Worm (Caenorhabditis elegans): ENCODE measurements around the gene Y32B12B.4.

DNA sequence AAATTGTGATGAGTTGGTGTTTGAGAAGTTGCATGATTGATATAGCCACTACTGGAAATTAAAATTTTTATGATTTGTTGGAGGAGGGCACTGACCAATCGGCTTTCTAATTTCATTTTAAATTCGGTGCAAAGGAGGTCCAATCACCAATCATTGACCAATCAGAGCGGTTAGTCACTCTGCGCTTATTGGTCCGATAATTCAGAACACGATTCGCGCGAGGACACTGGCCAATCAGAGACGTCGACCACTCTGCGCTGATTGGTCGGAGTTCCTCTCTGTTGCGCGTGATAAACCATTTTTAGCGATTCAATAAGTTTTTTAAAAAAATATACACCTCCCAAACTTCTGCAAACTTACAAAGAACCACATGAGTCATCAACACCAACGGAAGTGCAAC lies 46.7 kb downstream of the Y32B12B.4 start:
- no peak for TF ChIP-seq flt-1 (GFP tag; IDR thresholded peaks at IDR 0.05)
- TF ChIP-seq ama-1 (optimal IDR thresholded peaks at IDR 0.05), result no peak
- TF ChIP-seq ceh-36 (tag; optimal IDR thresholded peaks at IDR 0.05), result no peak
- no peak for TF ChIP-seq hmg-4 (GFP tag; optimal IDR thresholded peaks at IDR 0.05)
- no peak for TF ChIP-seq pes-1 (GFP tag; IDR thresholded peaks at IDR 0.05)
- no peak for TF ChIP-seq tbx-37 (GFP tag; conservative IDR thresholded peaks at IDR 0.05)
- no peak for TF ChIP-seq F13C5.2 (tag; optimal IDR thresholded peaks at IDR 0.05)
- no peak for TF ChIP-seq ets-7 (tag; optimal IDR thresholded peaks at IDR 0.05)
- no peak for TF ChIP-seq hnd-1 (tag; optimal IDR thresholded peaks at IDR 0.05)
- no peak for TF ChIP-seq tra-4 (tag; optimal IDR thresholded peaks at IDR 0.05)
- TF ChIP-seq scrt-1 (GFP tag; IDR thresholded peaks at IDR 0.05), result no peak
- no peak for TF ChIP-seq ceh-13 (GFP tag; optimal IDR thresholded peaks at IDR 0.05)
- no peak for TF ChIP-seq sea-1 (GFP tag; conservative IDR thresholded peaks at IDR 0.05)
- TF ChIP-seq tbx-11 (GFP tag; IDR thresholded peaks at IDR 0.05), result no peak

All from whole organism, early embryonic.